Worm (Caenorhabditis elegans): ENCODE results near the gene C47D12.2.
A peak's percentile ranks its signal among the peaks of the same experiment; 100 is the strongest.

C47D12.2 gene

ce11 chrII:11646276-11646797 lies 29.8 kb upstream of the C47D12.2 start, which contains the start of gene ghi-1:
Gene ghi-1 (plus strand): TSS chrII:11646747.
- TF ChIP-seq elt-2 (tag; optimal IDR thresholded peaks at IDR 0.05) (peak; percentile 9), ceh-6 (GFP tag; optimal IDR thresholded peaks at IDR 0.05) (no peak)

DNA sequence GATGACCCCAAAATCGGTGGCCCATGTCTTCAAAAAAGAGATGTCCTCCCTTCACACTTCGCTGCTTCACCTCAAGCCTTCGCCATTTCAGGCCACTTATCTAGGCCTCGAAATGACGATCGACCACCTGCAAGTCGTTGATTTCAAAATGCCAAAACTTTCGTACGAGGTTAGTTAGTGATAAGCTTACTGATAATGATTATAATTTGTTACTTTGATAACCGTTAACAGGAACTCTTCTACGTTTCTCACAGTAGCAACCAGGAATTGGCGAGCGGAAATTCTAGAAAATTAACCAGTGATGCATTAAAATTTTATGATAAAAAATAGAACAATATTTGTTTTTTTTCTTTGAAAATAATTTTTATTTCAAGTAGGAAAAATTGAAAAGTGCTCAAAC lies 29.2 kb upstream of the C47D12.2 start:
- no peak for TF ChIP-seq lim-6 (tag; optimal IDR thresholded peaks at IDR 0.05)
- TF ChIP-seq tbx-7 (tag; optimal IDR thresholded peaks at IDR 0.05): no peak
- no peak for TF ChIP-seq C08G9.2 (tag; optimal IDR thresholded peaks at IDR 0.05)
- TF ChIP-seq unc-3 (GFP tag; conservative IDR thresholded peaks at IDR 0.05): no peak
- TF ChIP-seq unc-3 (tag; optimal IDR thresholded peaks at IDR 0.05): no peak
- TF ChIP-seq sox-2 (GFP tag; IDR thresholded peaks at IDR 0.05): no peak
- no peak for TF ChIP-seq unc-42 (tag; optimal IDR thresholded peaks at IDR 0.05)
- no peak for TF ChIP-seq unc-86 (tag; optimal IDR thresholded peaks at IDR 0.05)
- TF ChIP-seq ceh-6 (GFP tag; optimal IDR thresholded peaks at IDR 0.05): no peak

DNA sequence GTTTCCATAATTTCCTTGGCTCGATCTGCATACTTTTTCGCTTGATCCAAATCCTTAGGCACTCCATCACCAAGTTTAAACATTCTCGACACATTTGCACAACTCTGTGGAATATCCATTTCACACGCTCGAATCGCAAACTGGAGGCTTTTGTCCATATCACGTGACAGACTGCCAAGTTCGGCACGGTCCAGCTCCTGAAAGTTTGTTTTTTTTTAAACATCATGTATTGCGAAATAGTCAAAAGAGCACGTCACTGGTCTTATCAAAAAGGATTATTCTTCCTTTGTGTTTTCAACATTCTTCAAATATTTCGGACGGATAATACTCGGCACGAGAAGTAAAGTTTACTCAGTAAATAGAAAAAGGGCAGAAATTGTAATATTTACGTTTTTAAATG lies 26.9 kb upstream of the C47D12.2 start:
- TF ChIP-seq hlh-30 (tag; optimal IDR thresholded peaks at IDR 0.05; ENCODE audit: insufficient read depth): peak; percentile 49
- TF ChIP-seq ceh-45 (GFP tag; IDR thresholded peaks at IDR 0.05): no peak
- TF ChIP-seq ceh-34 (tag; optimal IDR thresholded peaks at IDR 0.05): no peak
- no peak for TF ChIP-seq fkh-6 (tag; optimal IDR thresholded peaks at IDR 0.05)

DNA sequence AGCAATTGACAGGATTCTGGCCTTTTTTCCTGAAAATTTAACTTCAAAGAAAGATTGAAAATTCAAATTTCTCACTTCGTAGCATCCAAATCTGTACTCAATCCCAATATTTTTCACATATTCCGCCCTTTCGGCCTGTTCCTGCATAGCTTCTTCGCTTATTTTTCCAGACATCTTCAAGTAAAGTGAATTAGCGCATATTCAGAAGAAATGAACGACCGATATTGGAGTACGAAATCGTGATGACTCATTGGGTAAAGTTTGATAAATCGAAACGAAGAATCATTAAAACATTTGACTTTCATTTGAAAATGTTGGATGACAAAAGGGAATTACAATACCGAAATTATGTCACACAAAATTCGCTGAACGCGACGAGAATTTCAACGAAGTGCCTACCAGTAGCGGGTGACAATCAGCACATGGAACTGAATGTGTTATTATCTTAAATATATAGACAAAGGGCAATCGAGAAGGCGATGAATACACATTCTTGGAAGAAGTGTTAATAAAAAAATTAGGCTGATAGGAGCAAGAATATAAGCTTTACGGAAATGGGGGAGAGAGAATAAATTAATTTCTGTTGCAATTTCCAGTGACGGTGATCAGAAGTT lies 25.0 kb upstream of the C47D12.2 start, which contains the start of gene coa-7:
coa-7 (minus strand) TSS at position 174 of the 614 bp plus-strand sequence.
- TF ChIP-seq ceh-6 (GFP tag; optimal IDR thresholded peaks at IDR 0.05) (no peak), madf-2 (tag; optimal IDR thresholded peaks at IDR 0.05) (no peak), F13H6.1 (tag; optimal IDR thresholded peaks at IDR 0.05) (no peak), hlh-8 (tag; optimal IDR thresholded peaks at IDR 0.05) (no peak), odd-2 (tag; optimal IDR thresholded peaks at IDR 0.05) (no peak), rnt-1 (tag; optimal IDR thresholded peaks at IDR 0.05) (no peak), pha-2 (tag; optimal IDR thresholded peaks at IDR 0.05) (no peak), tbx-7 (tag; optimal IDR thresholded peaks at IDR 0.05) (no peak), ceh-31 (tag; optimal IDR thresholded peaks at IDR 0.05) (no peak), ceh-30 (tag; optimal IDR thresholded peaks at IDR 0.05) (no peak), ceh-24 (tag; optimal IDR thresholded peaks at IDR 0.05) (no peak), pat-9 (tag; optimal IDR thresholded peaks at IDR 0.05) (no peak), eyg-1 (tag; optimal IDR thresholded peaks at IDR 0.05) (no peak), fkh-6 (tag; optimal IDR thresholded peaks at IDR 0.05) (no peak), ceh-2 (tag; optimal IDR thresholded peaks at IDR 0.05) (no peak)

- TF ChIP-seq nfya-1 (tag; optimal IDR thresholded peaks at IDR 0.05): no peak
Observed at ce11 chrII:11652125-11652524, 24.0 kb upstream of the C47D12.2 start.

- no peak for TF ChIP-seq ref-2 (tag; optimal IDR thresholded peaks at IDR 0.05)
- peak; percentile 29 for TF ChIP-seq ceh-31 (tag; optimal IDR thresholded peaks at IDR 0.05)
- no peak for TF ChIP-seq rnt-1 (tag; optimal IDR thresholded peaks at IDR 0.05)
- peak; percentile 47 for TF ChIP-seq unc-42 (tag; optimal IDR thresholded peaks at IDR 0.05)
- no peak for TF ChIP-seq unc-55 (GFP tag; optimal IDR thresholded peaks at IDR 0.05)
- TF ChIP-seq ttx-3 (tag; optimal IDR thresholded peaks at IDR 0.05): no peak
- TF ChIP-seq hlh-8 (tag; optimal IDR thresholded peaks at IDR 0.05): no peak
- TF ChIP-seq hlh-15 (tag; optimal IDR thresholded peaks at IDR 0.05): no peak
- peak; percentile 29 for TF ChIP-seq nfya-1 (tag; optimal IDR thresholded peaks at IDR 0.05)
- TF ChIP-seq ceh-30 (tag; optimal IDR thresholded peaks at IDR 0.05): no peak
- TF ChIP-seq fkh-10 (GFP tag; optimal IDR thresholded peaks at IDR 0.05): no peak
- TF ChIP-seq hlh-30 (tag; optimal IDR thresholded peaks at IDR 0.05; ENCODE audit: insufficient read depth): peak; percentile 0
- TF ChIP-seq ets-4 (tag; optimal IDR thresholded peaks at IDR 0.05): no peak
- TF ChIP-seq tbx-7 (tag; optimal IDR thresholded peaks at IDR 0.05): no peak
- TF ChIP-seq ceh-22 (tag; optimal IDR thresholded peaks at IDR 0.05): no peak
- TF ChIP-seq ceh-24 (tag; optimal IDR thresholded peaks at IDR 0.05): no peak
- TF ChIP-seq sox-2 (GFP tag; IDR thresholded peaks at IDR 0.05): no peak
- TF ChIP-seq ceh-19 (GFP tag; optimal IDR thresholded peaks at IDR 0.05): no peak
- no peak for TF ChIP-seq tbx-2 (tag; optimal IDR thresholded peaks at IDR 0.05)
- no peak for TF ChIP-seq ama-1 (optimal IDR thresholded peaks at IDR 0.05)
- TF ChIP-seq sox-4 (tag; optimal IDR thresholded peaks at IDR 0.05): no peak
- TF ChIP-seq hlh-13 (GFP tag; optimal IDR thresholded peaks at IDR 0.05): no peak
- TF ChIP-seq hlh-6 (tag; optimal IDR thresholded peaks at IDR 0.05): no peak
Observed at ce11 chrII:11652679-11653174, 23.4 kb upstream of the C47D12.2 start, which contains the start of the genes rad-23 and rpn-12. Gene rad-23 (minus strand): TSS chrII:11652729. Gene rpn-12 (plus strand): TSS chrII:11653124.

All from whole organism, late embryonic.